Worm (Caenorhabditis elegans): ENCODE data around the gene srw-60.

The srw-60 gene

DNA sequence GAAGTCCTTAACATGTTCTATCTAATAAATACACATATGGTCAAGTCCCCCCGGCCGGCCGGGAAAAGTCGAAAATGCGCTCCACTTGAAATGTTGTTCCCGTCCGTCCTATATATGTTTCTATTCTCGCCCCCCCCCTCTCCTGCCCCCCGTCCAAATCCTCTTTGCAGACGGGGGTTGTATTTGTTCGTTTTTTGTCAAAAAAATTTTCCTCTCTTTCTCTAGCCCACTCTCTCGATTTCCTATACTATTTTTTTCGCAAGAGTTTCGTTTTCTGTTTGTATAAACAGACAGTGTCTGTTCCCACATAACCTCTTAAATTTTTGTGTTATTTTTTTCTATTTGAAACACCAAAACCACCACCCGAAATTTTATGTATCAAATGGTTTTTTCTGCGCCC lies 8.7 kb downstream of the srw-60 start (continued):
- TF ChIP-seq nhr-85 (tag): peak; percentile 68
- no peak for TF ChIP-seq aha-1 (tag; optimal IDR thresholded peaks at IDR 0.05)
- TF ChIP-seq dpl-1 (GFP tag; optimal IDR thresholded peaks at IDR 0.05): no peak
- TF ChIP-seq isw-1 (GFP tag; IDR thresholded peaks at IDR 0.05): no peak
- no peak for TF ChIP-seq hlh-4 (tag; optimal IDR thresholded peaks at IDR 0.05)
- TF ChIP-seq nhr-47 (tag; optimal IDR thresholded peaks at IDR 0.05): peak; percentile 1
- no peak for TF ChIP-seq snpc-4 (tag; optimal IDR thresholded peaks at IDR 0.05)
- no peak for TF ChIP-seq egl-13 (tag; optimal IDR thresholded peaks at IDR 0.05)
- no peak for TF ChIP-seq hlh-17 (GFP tag; optimal IDR thresholded peaks at IDR 0.05; ENCODE audit: borderline replicate concordance)
- no peak for TF ChIP-seq pag-3 (tag; optimal IDR thresholded peaks at IDR 0.05; ENCODE audit: borderline replicate concordance, insufficient read depth)
- no peak for TF ChIP-seq egl-27 (tag; optimal IDR thresholded peaks at IDR 0.05)
- TF ChIP-seq ama-1 (optimal IDR thresholded peaks at IDR 0.05): no peak
- no peak for TF ChIP-seq C04F5.9 (tag; optimal IDR thresholded peaks at IDR 0.05)
- TF ChIP-seq efl-3 (GFP tag; optimal IDR thresholded peaks at IDR 0.05): no peak
- TF ChIP-seq mdl-1 (tag; optimal IDR thresholded peaks at IDR 0.05): no peak
- TF ChIP-seq aly-2 (tag; optimal IDR thresholded peaks at IDR 0.05): no peak
- no peak for TF ChIP-seq ceh-90 (tag; optimal IDR thresholded peaks at IDR 0.05)
- TF ChIP-seq efl-1 (optimal IDR thresholded peaks at IDR 0.05): peak; percentile 6 to 23
- peak in 1 of 2 experiments; percentile 88 for TF ChIP-seq efl-1 (GFP tag; optimal IDR thresholded peaks at IDR 0.05 in 1 of 2)
- TF ChIP-seq nhr-71 (tag; optimal IDR thresholded peaks at IDR 0.05): peak; percentile 31
- TF ChIP-seq nhr-19 (GFP tag; conservative IDR thresholded peaks at IDR 0.05): peak; percentile 31

DNA sequence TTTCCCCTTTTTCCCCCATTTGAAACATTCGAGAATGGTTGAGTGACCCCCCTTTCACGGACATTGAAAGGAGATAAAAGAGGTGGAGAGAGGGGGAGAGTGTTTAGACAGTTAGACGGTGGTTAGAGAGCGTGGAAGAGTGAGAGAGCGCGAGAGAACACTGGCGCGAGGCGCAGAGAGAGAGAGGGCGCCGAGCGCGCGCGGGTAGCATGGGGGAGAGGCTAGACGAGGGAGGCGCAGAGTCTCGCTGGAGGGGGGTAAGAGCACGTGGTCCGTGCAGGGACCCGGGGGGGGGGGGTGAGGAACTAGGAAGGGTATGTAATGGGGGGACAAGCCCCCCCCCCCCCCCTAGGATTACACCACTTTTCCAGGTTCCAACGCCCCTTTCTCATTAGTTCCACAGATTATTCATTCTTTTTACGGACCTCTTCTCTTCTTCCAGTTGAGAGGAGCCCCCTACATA lies 15.6 kb downstream of the srw-60 start:
- TF ChIP-seq nhr-90 (tag; optimal IDR thresholded peaks at IDR 0.05; ENCODE audit: poor library complexity) (peak; percentile 96), ces-1 (GFP tag; optimal IDR thresholded peaks at IDR 0.05) (no peak), nhr-12 (tag; optimal IDR thresholded peaks at IDR 0.05) (peak; percentile 46), mep-1 (tag; optimal IDR thresholded peaks at IDR 0.05) (peak; percentile 92), unc-62 (GFP tag; optimal IDR thresholded peaks at IDR 0.05) (peak; percentile 87), hlh-4 (tag; optimal IDR thresholded peaks at IDR 0.05) (no peak), fos-1 (tag; optimal IDR thresholded peaks at IDR 0.05) (peak; percentile 90), mab-9 (GFP tag; IDR thresholded peaks at IDR 0.05) (peak; percentile 99), sup-37 (GFP tag; optimal IDR thresholded peaks at IDR 0.05) (peak; percentile 93), ceh-90 (tag; optimal IDR thresholded peaks at IDR 0.05) (no peak), xbp-1 (tag; optimal IDR thresholded peaks at IDR 0.05) (peak; percentile 87), sptf-1 (tag; optimal IDR thresholded peaks at IDR 0.05) (no peak), ceh-82 (tag; optimal IDR thresholded peaks at IDR 0.05) (peak; percentile 75 to 96 (median 94)), dpl-1 (GFP tag; optimal IDR thresholded peaks at IDR 0.05) (peak; percentile 73 to 77 (median 75)), egl-13 (tag; optimal IDR thresholded peaks at IDR 0.05) (peak; percentile 95), C16A3.4 (tag; optimal IDR thresholded peaks at IDR 0.05) (peak; percentile 82), lin-35 (GFP tag; optimal IDR thresholded peaks at IDR 0.05) (peak; percentile 69 to 91), Y116A8C.19 (tag; optimal IDR thresholded peaks at IDR 0.05; ENCODE audit: borderline replicate concordance) (no peak), snu-23 (GFP tag; optimal IDR thresholded peaks at IDR 0.05) (peak; percentile 94), C04F5.9 (tag; optimal IDR thresholded peaks at IDR 0.05) (peak; percentile 72), ceh-8 (GFP tag; optimal IDR thresholded peaks at IDR 0.05) (peak; percentile 100), pag-3 (tag; optimal IDR thresholded peaks at IDR 0.05; ENCODE audit: borderline replicate concordance, insufficient read depth) (no peak), nhr-11 (tag; optimal IDR thresholded peaks at IDR 0.05) (peak; percentile 90), rnt-1 (tag; optimal IDR thresholded peaks at IDR 0.05) (peak; percentile 93), vab-15 (tag; optimal IDR thresholded peaks at IDR 0.05) (peak; percentile 54), nhr-19 (GFP tag; conservative IDR thresholded peaks at IDR 0.05) (peak; percentile 98), unc-130 (tag; optimal IDR thresholded peaks at IDR 0.05) (peak; percentile 71), unc-30 (tag; optimal IDR thresholded peaks at IDR 0.05) (no peak), nhr-47 (tag; optimal IDR thresholded peaks at IDR 0.05) (peak; percentile 98), mdl-1 (tag; optimal IDR thresholded peaks at IDR 0.05) (peak; percentile 89 to 99), nhr-84 (tag; optimal IDR thresholded peaks at IDR 0.05) (peak; percentile 63), egl-27 (tag; optimal IDR thresholded peaks at IDR 0.05) (peak; percentile 89), unc-98 (GFP tag; IDR thresholded peaks at IDR 0.05) (peak; percentile 79; the same call in 1 of the 2 replicates), lin-14 (GFP tag; optimal IDR thresholded peaks at IDR 0.05) (peak; percentile 100), ztf-11 (tag; optimal IDR thresholded peaks at IDR 0.05) (peak; percentile 73 to 95), snpc-4 (tag; optimal IDR thresholded peaks at IDR 0.05) (peak; percentile 84), sox-4 (tag; optimal IDR thresholded peaks at IDR 0.05) (peak; percentile 80), skn-1 (tag; optimal IDR thresholded peaks at IDR 0.05) (peak; percentile 93), elt-3 (tag; optimal IDR thresholded peaks at IDR 0.05) (peak in 3 of 6 experiments; percentile 73 to 95 (median 93)), isw-1 (GFP tag; IDR thresholded peaks at IDR 0.05) (peak; percentile 95), aly-2 (tag; optimal IDR thresholded peaks at IDR 0.05) (no peak)
